Worm (Caenorhabditis elegans) whole organism, dauer: ENCODE results near the gene C14A6.8.

Source experiments
- unc-62 ChIP-seq: sonication (generic microtip); optimal IDR thresholded peaks from 2 replicates; lab custom pipeline; 2017; ENCODE audit warnings: missing biosample characterization, missing genetic modification reagents, missing genetic modification characterization

C14A6.8 gene

DNA sequence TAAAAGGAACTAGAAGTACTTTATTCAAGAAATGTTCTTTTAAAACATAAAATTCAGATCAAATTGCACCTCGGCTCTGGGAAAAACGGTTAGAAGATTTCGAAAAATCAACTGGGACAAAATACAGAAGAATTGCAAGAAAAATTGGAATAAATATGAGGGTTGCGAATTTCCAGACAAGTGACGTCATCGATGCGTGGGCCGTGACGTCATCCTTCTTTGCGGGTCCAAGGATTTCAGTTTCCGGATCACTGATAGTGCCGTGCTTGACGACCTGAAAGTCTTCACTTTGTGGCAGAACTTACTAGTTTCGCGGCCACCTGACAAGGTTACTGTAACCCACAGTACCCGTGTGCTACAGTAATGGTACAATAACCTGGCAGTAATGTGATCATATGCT lies 8.0 kb downstream of the C14A6.8 start:
- no peak for TF ChIP-seq unc-62 (GFP tag; lab: Kevin White, UChicago)

DNA sequence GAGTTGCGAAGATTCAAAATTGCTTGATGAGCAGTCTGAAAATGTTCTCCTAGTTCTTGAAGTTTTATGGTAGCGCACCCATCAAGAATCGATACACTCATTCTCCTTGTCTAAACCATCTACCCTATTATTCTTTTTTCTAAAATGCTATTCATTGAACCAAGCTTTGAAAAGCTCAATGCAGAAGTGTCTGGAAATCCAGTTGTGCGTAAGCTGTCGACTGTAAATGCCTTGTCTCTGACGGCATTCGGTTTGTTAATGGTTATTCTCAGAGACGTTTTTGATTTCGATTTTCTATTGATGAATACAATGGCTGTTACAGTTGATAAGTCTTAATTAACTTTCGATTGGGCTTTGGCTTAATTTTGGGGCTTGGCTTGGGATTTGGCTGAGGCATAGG lies 8.9 kb downstream of the C14A6.8 start, which contains the start of gene C14A6.12:
C14A6.12 (minus strand) TSS at position 101 of the 400 bp plus-strand sequence.
- TF ChIP-seq unc-62 (GFP tag; lab: Kevin White, UChicago): no peak

DNA sequence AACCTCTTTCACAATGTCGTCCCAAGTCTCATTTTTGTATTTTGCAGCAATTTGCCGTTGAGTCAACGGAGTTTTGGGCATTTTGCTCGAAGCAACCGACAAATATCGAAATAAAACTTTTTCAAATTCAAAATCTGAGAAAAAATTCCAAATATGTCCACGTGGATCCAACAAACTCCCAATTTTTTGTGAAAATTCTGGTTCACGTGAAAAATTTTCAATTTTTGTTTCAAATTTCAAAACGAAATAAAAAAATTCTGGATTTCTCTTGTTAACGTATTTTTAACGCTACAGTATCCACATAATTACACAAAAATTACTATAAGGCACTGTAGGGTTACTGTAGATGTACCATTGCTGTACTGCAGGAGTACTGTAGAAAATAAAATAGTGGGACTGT lies 10.2 kb downstream of the C14A6.8 start, which contains the start of gene C14A6.13:
C14A6.13 (minus strand) TSS at position 101 of the 400 bp plus-strand sequence.
- no peak for TF ChIP-seq unc-62 (GFP tag; lab: Kevin White, UChicago)

- TF ChIP-seq unc-62 (GFP tag; lab: Kevin White, UChicago): no peak
Measured at ce11 chrV:18158172-18158571, 13.3 kb downstream of the C14A6.8 start.

DNA sequence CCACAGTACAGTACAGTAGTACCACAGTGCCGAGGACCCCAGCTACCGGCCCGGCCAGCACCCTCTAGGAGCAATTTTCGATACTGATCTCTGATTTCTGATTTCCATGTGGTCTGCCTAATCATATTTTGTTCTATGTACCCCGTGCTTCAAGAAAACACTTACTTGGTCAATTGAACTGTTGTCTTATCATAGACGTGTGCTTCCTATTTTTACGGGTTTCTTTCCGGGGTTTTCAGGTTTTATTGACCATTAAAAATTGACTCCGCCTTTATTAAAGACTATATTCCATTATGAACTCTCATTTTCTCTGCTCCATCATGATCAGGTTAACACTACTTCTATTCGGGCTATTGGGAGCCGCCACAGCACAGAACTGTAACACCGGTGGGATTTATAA lies 13.8 kb downstream of the C14A6.8 start, which contains the start of gene clec-48:
clec-48 (plus strand) TSS at position 320 of the 400 bp plus-strand sequence.
- no peak for TF ChIP-seq unc-62 (GFP tag; lab: Kevin White, UChicago)

- TF ChIP-seq unc-62 (GFP tag; lab: Kevin White, UChicago): no peak
Measured at ce11 chrV:18146077-18146476, 25.4 kb downstream of the C14A6.8 start, which contains the start of gene C14A6.3. C14A6.3 (plus strand) TSS chrV:18146377.

DNA sequence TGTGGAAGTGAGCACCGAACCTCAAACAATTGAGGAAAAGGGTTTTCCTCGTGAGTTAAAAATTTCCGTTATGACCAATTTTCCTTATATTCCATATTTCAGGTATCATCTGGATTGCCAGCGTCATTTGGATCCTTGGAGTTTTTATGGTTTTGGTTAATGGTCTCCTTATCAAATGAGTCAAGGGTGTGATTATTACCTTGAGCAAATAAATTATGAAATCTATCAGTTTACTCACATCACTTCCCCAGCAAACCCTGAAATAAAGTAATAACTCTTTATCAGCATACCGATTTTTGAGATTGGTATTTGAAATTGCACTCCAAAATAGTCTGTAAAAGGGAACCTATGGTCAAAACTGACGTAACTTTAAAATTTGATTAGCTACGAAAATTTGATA lies 27.0 kb downstream of the C14A6.8 start:
- TF ChIP-seq unc-62 (GFP tag; lab: Kevin White, UChicago): no peak

- no peak for TF ChIP-seq unc-62 (GFP tag; lab: Kevin White, UChicago)
Measured at ce11 chrV:18143445-18143844, 28.0 kb downstream of the C14A6.8 start, which contains the start of gene Y37H2A.14. Y37H2A.14 (plus strand) TSS chrV:18143745.

- TF ChIP-seq unc-62 (GFP tag; lab: Kevin White, UChicago): no peak
Measured at ce11 chrV:18142549-18142948, 28.9 kb downstream of the C14A6.8 start, which contains the start of gene Y37H2A.13. Y37H2A.13 (plus strand) TSS chrV:18142849.

DNA sequence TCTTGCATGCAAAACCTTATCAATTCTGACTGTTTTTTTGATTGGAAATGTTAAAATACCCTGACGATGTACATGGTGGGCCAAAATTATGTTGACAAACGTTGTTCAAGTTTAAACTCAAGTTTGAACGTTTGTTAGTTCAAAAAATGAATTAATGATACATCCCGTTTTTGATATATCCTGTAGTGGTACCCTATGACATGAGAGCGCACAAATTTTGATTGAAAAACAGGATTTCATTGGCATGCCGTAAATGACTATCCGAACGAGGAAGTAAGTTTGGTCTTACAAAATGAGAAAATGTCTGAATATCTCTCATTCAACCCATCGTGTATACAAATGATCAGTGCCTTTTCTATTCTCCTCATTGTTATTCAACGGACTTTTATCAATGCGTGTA lies 30.3 kb downstream of the C14A6.8 start, which contains the start of gene Y37H2A.11:
Y37H2A.11 (plus strand) TSS at position 301 of the 400 bp plus-strand sequence.
- TF ChIP-seq unc-62 (GFP tag; lab: Kevin White, UChicago): no peak

DNA sequence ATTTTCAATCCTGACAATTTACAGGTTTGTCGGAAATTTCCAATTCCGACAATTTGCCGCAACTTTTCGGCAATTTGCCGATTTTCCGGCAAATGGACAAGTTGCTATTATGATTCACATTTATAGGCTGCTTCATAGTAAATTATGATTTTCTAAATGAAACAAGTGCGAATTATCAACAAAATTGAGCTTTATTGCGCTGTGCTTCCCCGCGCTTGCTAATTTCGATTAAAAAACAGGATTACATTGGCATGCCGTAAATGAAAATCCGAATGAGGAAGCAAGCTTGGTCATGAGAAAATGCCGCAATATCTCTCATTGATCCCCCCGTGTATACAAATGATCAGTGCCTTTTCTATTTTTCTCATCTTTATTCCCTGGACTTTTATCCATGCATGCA lies 32.8 kb downstream of the C14A6.8 start, which contains the start of gene Y37H2A.10:
Y37H2A.10 (plus strand) TSS at position 301 of the 400 bp plus-strand sequence.
- TF ChIP-seq unc-62 (GFP tag; lab: Kevin White, UChicago): no peak

ce11 chrV:18137679-18138078 lies 33.8 kb downstream of the C14A6.8 start:
- no peak for TF ChIP-seq unc-62 (GFP tag; lab: Kevin White, UChicago)

- no peak for TF ChIP-seq unc-62 (GFP tag; lab: Kevin White, UChicago)
Measured at ce11 chrV:18134378-18134777, 37.1 kb downstream of the C14A6.8 start, which contains the start of gene Y37H2A.7. Y37H2A.7 (minus strand) TSS chrV:18134478.

- no peak for TF ChIP-seq unc-62 (GFP tag; lab: Kevin White, UChicago)
Measured at ce11 chrV:18133177-18133576, 38.3 kb downstream of the C14A6.8 start, which contains the start of gene Y37H2A.18. Y37H2A.18 (minus strand) TSS chrV:18133277.

DNA sequence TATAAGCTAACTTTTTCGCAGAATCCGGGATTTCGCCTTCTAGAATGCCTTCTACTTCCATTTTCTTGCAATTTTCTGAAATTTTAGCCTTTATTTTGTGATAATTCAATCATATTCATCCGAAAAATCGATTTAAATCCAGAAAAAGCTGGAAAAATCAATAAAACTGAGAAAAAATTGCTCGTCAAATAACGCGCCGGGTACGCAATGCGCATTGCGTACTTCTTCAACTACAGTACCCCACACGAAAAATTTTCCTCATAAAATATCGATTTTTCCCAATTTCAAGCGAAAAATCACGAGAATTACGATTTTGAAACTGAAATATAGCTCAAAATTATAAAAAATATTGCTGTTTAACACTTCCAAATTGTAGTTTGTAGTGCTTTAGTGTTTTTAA lies 40.4 kb downstream of the C14A6.8 start, which contains the start of gene Y37H2A.12:
Y37H2A.12 (minus strand) TSS at position 81 of the 400 bp plus-strand sequence.
- no peak for TF ChIP-seq unc-62 (GFP tag; lab: Kevin White, UChicago)

- TF ChIP-seq unc-62 (GFP tag; lab: Kevin White, UChicago): no peak
Measured at ce11 chrV:18128545-18128944, 42.9 kb downstream of the C14A6.8 start.

DNA sequence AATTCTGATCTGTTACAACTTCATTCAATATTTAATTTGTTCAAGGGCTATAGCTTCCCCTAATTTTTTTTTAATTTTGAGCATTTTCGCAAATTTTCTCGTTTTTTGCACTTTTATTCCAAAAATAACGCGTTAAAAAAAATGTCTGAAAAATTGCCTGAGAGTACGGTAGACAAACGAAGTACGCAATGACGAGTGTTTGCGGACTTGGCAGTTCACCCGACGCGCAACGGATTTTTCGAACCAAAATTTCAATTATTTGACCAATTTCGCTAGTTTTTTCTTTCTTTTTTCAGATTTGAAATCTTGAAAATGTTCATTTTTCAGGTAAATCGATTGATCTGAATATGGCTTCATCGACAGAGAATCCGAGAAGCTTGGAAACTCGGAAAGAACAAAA lies 44.3 kb downstream of the C14A6.8 start, which contains the start of gene fbxa-211:
fbxa-211 (plus strand) TSS at position 328 of the 400 bp plus-strand sequence.
- TF ChIP-seq unc-62 (GFP tag; lab: Kevin White, UChicago): no peak
